Fruit fly (Drosophila melanogaster): Measurements from ENCODE around the gene Tsp33B.

Gene Tsp33B

DNA sequence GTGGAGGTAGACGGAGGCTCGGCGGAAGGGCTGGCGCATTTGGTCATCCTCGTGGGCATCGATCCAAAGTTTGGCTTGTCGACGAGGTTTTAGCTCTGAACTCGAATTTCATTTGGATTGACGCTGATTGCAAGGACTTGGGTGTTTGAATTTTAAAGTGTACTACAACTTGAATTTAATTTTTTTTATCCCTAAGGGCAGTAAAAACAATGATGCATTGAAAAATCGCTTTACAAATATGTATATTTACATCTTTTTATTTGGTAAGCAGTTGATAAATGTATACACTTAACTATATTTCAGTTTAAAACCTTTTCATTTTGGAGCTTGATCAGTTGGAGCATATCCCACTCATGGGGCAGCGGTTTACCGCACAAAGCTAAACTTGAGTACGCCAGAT lies at the start of gene Tsp33B:
Tsp33B (minus strand) TSS at position 101 of the 400 bp plus-strand sequence.
- TF ChIP-seq Sin3A (optimal IDR thresholded peaks at IDR 0.05) (no peak), insv (optimal IDR thresholded peaks at IDR 0.05) (no peak), ttk (optimal IDR thresholded peaks at IDR 0.05) (no peak), Myc (optimal IDR thresholded peaks at IDR 0.05) (no peak)

DNA sequence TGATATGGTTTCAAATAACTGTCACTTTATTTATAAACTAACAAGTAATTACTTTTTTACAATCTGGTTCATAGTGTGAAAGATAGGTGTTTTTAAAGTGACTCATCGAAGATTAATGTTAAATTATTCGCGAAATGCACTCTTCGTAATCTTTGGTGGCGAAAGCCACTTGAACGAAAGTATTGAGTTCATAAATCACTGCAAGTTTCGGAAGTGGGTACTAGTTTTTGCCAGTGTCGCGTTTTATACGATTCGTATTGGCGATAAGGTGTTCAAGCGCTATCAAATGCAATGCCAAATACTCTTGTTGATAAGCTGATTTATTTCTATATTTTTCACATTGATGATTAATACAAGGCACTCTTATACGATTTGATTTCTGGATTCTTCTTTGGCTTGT lies 49.4 kb upstream of the Tsp33B start:
- TF ChIP-seq psq (optimal IDR thresholded peaks at IDR 0.05), result no peak
- no peak for TF ChIP-seq insv (optimal IDR thresholded peaks at IDR 0.05)
- TF ChIP-seq ttk (optimal IDR thresholded peaks at IDR 0.05), result no peak
- TF ChIP-seq Myc (optimal IDR thresholded peaks at IDR 0.05), result no peak
- no peak for TF ChIP-seq h (optimal IDR thresholded peaks at IDR 0.05)
- no peak for TF ChIP-seq Sin3A (optimal IDR thresholded peaks at IDR 0.05)

DNA sequence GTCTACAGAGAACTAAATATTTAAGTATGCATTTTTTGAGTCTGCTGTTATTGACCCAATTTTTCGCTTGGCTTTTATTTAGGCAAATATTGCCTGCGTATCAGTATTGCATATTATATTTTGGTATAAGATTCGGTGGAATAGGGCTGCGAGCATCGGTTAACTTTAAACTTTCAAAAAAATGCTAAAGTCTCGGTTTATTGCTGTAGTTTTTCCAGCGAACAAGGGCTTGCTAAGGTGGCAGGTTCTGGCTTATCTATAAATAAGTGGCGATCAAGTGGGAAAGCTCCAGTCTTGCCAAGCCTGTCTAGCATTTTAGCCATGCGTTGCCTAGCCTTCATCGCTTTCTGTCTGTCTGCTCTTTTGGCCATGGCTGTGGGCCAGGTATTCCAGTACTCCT lies 48.2 kb upstream of the Tsp33B start, which contains the start of gene CG31704:
CG31704 (plus strand) TSS at position 301 of the 400 bp plus-strand sequence.
- TF ChIP-seq Sin3A (optimal IDR thresholded peaks at IDR 0.05) (no peak), psq (optimal IDR thresholded peaks at IDR 0.05) (no peak), h (optimal IDR thresholded peaks at IDR 0.05) (no peak), ttk (optimal IDR thresholded peaks at IDR 0.05) (no peak), Myc (optimal IDR thresholded peaks at IDR 0.05) (no peak), insv (optimal IDR thresholded peaks at IDR 0.05) (no peak)

DNA sequence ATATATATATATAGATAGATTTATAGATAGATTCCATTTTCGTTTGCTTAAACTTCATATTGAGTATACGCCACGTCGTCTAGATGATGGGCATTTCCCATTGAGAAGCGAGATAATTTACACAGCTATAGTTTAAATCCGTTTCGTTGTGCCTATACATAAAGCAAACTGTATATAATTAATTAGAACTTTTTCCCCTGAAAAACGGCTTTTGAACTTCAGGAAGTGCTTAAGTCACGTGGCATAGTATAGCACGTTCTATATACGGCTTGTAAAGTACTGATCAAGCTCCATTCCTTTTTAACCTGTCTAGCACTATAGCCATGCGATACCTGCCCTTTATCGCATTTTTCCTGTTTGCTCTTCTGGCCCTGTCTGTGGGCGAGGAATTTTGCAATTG lies 47.4 kb upstream of the Tsp33B start, which contains the start of gene Sfp33A3:
Sfp33A3 (plus strand) TSS at position 301 of the 400 bp plus-strand sequence.
- TF ChIP-seq insv (optimal IDR thresholded peaks at IDR 0.05) (no peak), Sin3A (optimal IDR thresholded peaks at IDR 0.05) (no peak), Myc (optimal IDR thresholded peaks at IDR 0.05) (no peak), h (optimal IDR thresholded peaks at IDR 0.05) (no peak), ttk (optimal IDR thresholded peaks at IDR 0.05) (no peak), psq (optimal IDR thresholded peaks at IDR 0.05) (no peak)

DNA sequence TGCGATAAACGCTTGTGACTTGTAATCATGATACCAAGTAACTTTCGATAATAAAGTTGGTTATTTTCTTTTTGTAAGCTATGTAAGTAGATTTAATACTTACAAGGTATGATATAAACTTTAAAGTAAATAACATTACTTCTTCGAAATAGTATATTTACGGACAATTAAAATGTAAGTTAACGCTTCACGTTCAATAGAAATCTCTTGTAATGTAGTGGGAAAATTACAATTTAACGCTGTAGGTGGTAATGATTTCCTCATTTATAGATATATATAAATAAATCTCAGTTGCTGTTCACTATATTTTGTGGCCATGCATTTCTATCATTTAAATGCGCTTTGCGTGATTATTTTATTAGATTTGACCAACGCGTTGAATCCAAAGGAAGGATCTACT lies 45.2 kb upstream of the Tsp33B start, which contains the start of gene Sfp33A2:
Sfp33A2 (plus strand) TSS at position 301 of the 400 bp plus-strand sequence.
- TF ChIP-seq Myc (optimal IDR thresholded peaks at IDR 0.05) (no peak), psq (optimal IDR thresholded peaks at IDR 0.05) (no peak), ttk (optimal IDR thresholded peaks at IDR 0.05) (no peak), insv (optimal IDR thresholded peaks at IDR 0.05) (no peak), Sin3A (optimal IDR thresholded peaks at IDR 0.05) (no peak), h (optimal IDR thresholded peaks at IDR 0.05) (no peak)

DNA sequence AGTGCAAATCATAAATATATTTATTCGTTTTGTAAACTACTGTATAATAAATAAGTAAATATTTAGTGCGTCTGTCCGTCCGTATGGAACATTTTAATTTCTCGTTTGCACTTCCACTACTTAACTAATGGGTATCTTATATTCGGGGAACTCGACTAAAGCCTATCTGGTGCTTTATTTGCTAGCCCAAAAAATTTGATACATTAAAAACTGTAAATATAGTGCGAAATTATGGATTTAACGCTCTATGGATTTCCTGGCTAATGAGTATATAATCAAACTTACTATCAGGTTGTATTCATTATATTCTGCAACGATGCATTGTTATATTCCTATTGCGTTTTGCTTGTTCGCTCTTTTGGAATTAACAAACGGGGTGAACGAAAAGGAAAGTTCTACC lies 44.8 kb upstream of the Tsp33B start, which contains the start of gene Sfp33A4:
Sfp33A4 (plus strand) TSS at position 301 of the 400 bp plus-strand sequence.
- TF ChIP-seq Sin3A (optimal IDR thresholded peaks at IDR 0.05), result no peak
- TF ChIP-seq h (optimal IDR thresholded peaks at IDR 0.05), result no peak
- TF ChIP-seq psq (optimal IDR thresholded peaks at IDR 0.05), result no peak
- no peak for TF ChIP-seq Myc (optimal IDR thresholded peaks at IDR 0.05)
- no peak for TF ChIP-seq ttk (optimal IDR thresholded peaks at IDR 0.05)
- TF ChIP-seq insv (optimal IDR thresholded peaks at IDR 0.05), result no peak

DNA sequence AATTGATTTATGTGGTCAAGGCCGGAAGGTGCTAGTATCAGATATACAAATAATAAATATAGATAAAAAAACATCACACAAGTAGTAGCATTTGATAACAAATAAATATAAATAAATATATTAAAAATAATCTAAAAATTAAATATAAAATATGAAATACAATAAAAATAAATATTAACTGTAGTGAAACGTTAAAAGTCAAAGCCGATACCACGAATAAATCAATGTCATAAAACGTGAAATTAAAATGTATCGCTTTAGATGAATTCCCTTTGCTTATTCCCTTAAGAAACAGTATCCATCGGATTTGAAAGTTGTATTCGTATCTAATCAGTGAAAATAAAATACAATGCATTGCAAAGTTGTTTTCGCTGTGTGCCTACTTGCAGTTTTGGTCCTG lies 42.1 kb upstream of the Tsp33B start, which contains the start of gene CG45012:
CG45012 (plus strand) TSS at position 301 of the 400 bp plus-strand sequence.
- TF ChIP-seq ttk (optimal IDR thresholded peaks at IDR 0.05) (no peak), insv (optimal IDR thresholded peaks at IDR 0.05) (no peak), psq (optimal IDR thresholded peaks at IDR 0.05) (no peak), Sin3A (optimal IDR thresholded peaks at IDR 0.05) (no peak), h (optimal IDR thresholded peaks at IDR 0.05) (no peak), Myc (optimal IDR thresholded peaks at IDR 0.05) (no peak)

DNA sequence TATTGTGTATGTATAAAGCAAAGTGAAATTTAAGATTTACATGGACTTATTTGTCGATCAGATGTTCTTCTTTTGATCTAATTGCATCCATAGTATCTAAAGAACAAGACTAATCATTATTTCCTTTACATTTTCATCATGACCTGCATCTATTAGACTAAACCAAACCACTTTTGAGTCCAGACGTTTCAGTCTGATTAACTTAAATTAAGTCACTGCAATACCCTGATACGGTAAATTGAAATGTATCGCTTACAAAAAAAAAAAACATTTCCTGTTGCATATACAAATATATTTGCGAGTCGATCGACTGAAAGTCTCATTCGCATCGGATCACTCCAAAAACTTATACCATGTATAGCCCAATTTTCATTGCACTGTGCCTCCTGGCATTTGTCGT lies 41.6 kb upstream of the Tsp33B start, which contains the start of gene CG45011:
CG45011 (plus strand) TSS at position 301 of the 400 bp plus-strand sequence.
- TF ChIP-seq Sin3A (optimal IDR thresholded peaks at IDR 0.05) (no peak), ttk (optimal IDR thresholded peaks at IDR 0.05) (no peak)

DNA sequence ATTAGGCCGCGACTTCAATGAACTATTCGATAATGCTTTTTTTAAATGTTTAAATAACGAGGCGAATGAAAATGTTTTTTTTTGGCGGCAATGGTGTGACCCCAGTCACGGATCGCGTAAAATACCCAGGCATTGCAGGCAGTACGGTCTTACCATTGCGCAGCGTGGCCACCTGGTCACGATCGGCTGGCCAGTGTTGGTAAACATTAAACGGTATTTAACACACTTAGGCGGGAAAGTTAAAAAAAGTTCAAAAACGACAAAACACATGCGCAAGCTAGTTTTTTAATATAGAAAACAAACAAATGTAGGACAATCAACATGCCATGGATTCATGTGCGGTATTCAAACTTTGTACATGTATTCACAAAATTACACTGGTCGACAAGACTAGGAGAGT lies 37.1 kb upstream of the Tsp33B start, which contains the start of gene esc:
esc (minus strand) TSS at position 129 of the 400 bp plus-strand sequence.
- TF ChIP-seq ttk (optimal IDR thresholded peaks at IDR 0.05) (no peak), Myc (optimal IDR thresholded peaks at IDR 0.05) (no peak), insv (optimal IDR thresholded peaks at IDR 0.05) (no peak), Sin3A (optimal IDR thresholded peaks at IDR 0.05) (no peak), psq (optimal IDR thresholded peaks at IDR 0.05) (no peak)

DNA sequence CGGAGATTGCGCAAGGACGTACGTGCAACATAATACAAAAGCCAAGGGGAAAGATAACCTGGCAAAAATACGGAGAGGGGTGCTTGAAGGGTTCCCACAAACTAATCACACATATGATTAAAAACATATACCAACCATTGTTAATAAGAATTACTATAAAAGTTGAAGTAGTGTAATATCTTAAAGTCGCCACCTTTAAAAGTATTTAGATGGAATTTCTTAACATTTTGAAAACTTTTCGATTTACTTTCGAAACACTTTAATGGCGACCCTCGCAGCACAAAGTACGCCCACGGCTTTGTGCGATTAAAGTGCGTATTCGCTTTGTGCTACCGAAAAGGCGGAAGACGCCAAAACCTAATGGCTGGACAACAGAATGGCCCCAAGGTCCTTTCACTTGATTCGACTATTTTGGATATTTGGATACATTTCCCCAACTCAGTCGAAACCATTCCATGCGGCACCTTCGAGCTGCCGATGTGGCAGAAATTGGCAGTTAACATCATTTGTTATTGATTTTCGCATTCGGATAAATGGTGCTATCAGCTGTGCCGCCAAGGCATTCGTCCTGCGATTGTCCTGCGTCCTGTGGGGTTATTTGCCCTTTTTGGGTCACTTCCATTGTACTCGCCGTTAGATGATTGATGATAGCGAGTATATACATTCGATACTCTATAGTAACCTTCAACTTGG lies 31.5 kb upstream of the Tsp33B start:
- TF ChIP-seq ttk (optimal IDR thresholded peaks at IDR 0.05) (no peak), h (optimal IDR thresholded peaks at IDR 0.05) (no peak), Myc (optimal IDR thresholded peaks at IDR 0.05) (no peak), psq (optimal IDR thresholded peaks at IDR 0.05) (no peak), Sin3A (optimal IDR thresholded peaks at IDR 0.05) (no peak), insv (optimal IDR thresholded peaks at IDR 0.05) (no peak)

DNA sequence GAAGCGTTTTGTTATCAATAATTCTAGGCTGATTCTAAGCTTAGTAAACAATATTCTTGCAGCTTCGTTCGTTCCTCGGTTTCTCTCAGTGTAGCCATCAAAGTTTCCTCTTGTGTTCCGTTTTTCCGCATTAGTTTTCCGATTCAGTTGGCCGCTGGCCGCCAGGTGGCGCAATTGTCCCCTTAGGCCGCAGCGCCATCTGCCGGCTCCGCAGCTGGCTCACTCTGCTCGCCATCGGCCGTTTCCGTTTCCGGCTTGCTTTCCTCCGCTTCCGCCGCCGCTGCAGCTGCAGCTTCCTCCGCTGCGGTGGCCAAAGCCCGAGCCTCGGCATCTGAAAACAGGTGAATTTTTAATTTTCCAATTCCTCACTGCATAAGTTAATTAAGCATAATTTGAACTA lies 24.2 kb upstream of the Tsp33B start:
- no peak for TF ChIP-seq Myc (optimal IDR thresholded peaks at IDR 0.05)
- TF ChIP-seq ttk (optimal IDR thresholded peaks at IDR 0.05), result no peak
- peak; percentile 47 for TF ChIP-seq h (optimal IDR thresholded peaks at IDR 0.05)

DNA sequence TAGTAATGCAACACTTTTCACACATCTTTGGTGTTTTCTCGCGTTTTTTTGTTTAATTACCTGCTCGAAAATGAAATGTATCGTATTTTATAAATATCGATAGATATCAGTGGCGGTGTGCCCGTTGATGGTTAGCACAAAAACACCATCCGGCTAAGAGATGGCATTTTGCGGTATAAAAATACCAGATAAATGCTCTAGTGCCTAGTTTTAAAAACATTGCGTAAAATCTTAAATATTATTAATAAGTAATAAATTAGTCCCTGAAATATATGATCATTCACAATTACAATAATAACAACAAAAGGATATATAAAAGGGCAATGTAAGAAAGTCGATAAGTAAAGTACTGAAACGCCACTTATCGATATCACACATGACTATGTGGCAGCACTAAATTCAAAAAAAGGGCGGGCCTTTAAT lies 21.5 kb upstream of the Tsp33B start, which contains the start of gene CycY:
CycY (minus strand) TSS at position 116 of the 423 bp plus-strand sequence.
- TF ChIP-seq ttk (optimal IDR thresholded peaks at IDR 0.05) (no peak), insv (optimal IDR thresholded peaks at IDR 0.05) (no peak), Myc (optimal IDR thresholded peaks at IDR 0.05) (no peak), Sin3A (optimal IDR thresholded peaks at IDR 0.05) (no peak), psq (optimal IDR thresholded peaks at IDR 0.05) (no peak), h (optimal IDR thresholded peaks at IDR 0.05) (no peak)

Data from Kc167 (cell line).